Fruit fly (Drosophila melanogaster): ENCODE measurements around the gene Dhc93AB.

dm6 chr3R:21025508-21025907 lies 16.8 kb downstream of the Dhc93AB start:
- TF ChIP-seq Snoo (tag; optimal IDR thresholded peaks at IDR 0.05): no peak
- no peak for TF ChIP-seq Ets98B (GFP tag; IDR thresholded peaks at IDR 0.05)
- no peak for TF ChIP-seq CG32121 (GFP tag; IDR thresholded peaks at IDR 0.05)
- TF ChIP-seq EcR (GFP tag; optimal IDR thresholded peaks at IDR 0.05): no peak
- TF ChIP-seq CG14655 (GFP tag; optimal IDR thresholded peaks at IDR 0.05): no peak
- TF ChIP-seq CG10348 (GFP tag; IDR thresholded peaks at IDR 0.05): no peak
- TF ChIP-seq CG15710 (tag; optimal IDR thresholded peaks at IDR 0.05): no peak
- no peak for TF ChIP-seq rn (GFP tag; IDR thresholded peaks at IDR 0.05)
- no peak for TF ChIP-seq fd96Ca (GFP tag; IDR thresholded peaks at IDR 0.05)
- no peak for TF ChIP-seq CG12605 (GFP tag; IDR thresholded peaks at IDR 0.05)
- no peak for TF ChIP-seq CG17806 (tag; optimal IDR thresholded peaks at IDR 0.05)

All from whole organism, pupa.